Worm (Caenorhabditis elegans) whole organism, L3 larva: ENCODE results near the gene grl-25.

ENCODE experiments used
- aly-2 ChIP-seq: fragments of 150-350 bp; optimal IDR thresholded peaks from 2 replicates; lab custom pipeline; 2014; ENCODE audit warnings: missing biosample characterization, missing genetic modification characterization
- nhr-77 ChIP-seq: fragments of 150-350 bp; optimal IDR thresholded peaks from 2 replicates; lab custom pipeline; 2014; ENCODE audit warnings: missing biosample characterization, missing genetic modification characterization
- unc-62 ChIP-seq: fragments of 150-350 bp; sonication (generic microtip); optimal IDR thresholded peaks from 4 replicates; lab custom pipeline; 2014; ENCODE audit warnings: missing biosample characterization, missing genetic modification reagents, missing genetic modification characterization

- TF ChIP-seq nhr-77 (tag; lab: Kevin White, UChicago), result no peak
- TF ChIP-seq unc-62, result no peak
- TF ChIP-seq aly-2 (tag; lab: Kevin White, UChicago), result no peak
These were observed 12.7 kb downstream of the grl-25 start for ce11 chrIII:8974835-8975234.
